Worm (Caenorhabditis elegans): Measurements from ENCODE around the gene F35H8.12.

ce11 chrII:9557437-9558150 lies 6.0 kb downstream of the F35H8.12 start, which contains the start of gene zfp-2:
- TF ChIP-seq B0310.2 (tag; optimal IDR thresholded peaks at IDR 0.05) (no peak), tbx-11 (GFP tag; IDR thresholded peaks at IDR 0.05) (no peak), pes-1 (GFP tag; IDR thresholded peaks at IDR 0.05) (no peak), tbx-37 (GFP tag; conservative IDR thresholded peaks at IDR 0.05) (no peak), scrt-1 (GFP tag; IDR thresholded peaks at IDR 0.05) (no peak), ama-1 (optimal IDR thresholded peaks at IDR 0.05) (no peak), hnd-1 (tag; optimal IDR thresholded peaks at IDR 0.05) (no peak), flt-1 (GFP tag; IDR thresholded peaks at IDR 0.05) (no peak), aly-1 (tag; optimal IDR thresholded peaks at IDR 0.05) (no peak)
